Worm (Caenorhabditis elegans) whole organism, L2 larva: Measurements from ENCODE around the gene F13H8.6.

Experiments
- aly-2 ChIP-seq: fragments of 150-350 bp; optimal IDR thresholded peaks from 2 replicates; lab custom pipeline; 2014; ENCODE audit warnings: missing biosample characterization, missing genetic modification characterization
- ama-1 ChIP-seq: fragments of 150-350 bp; optimal IDR thresholded peaks from 2 replicates; lab custom pipeline; 2018; ENCODE audit warnings: inconsistent platforms
- ceh-82 ChIP-seq: fragments of 150-350 bp; optimal IDR thresholded peaks from 2 replicates; lab custom pipeline; 2014; ENCODE audit warnings: missing biosample characterization, missing genetic modification characterization
- elt-3 ChIP-seq: sonication (generic microtip); optimal IDR thresholded peaks from 2 replicates; lab custom pipeline; 2017; ENCODE audit warnings: missing biosample characterization, missing genetic modification characterization
- lin-13 ChIP-seq: fragments of 150-350 bp; optimal IDR thresholded peaks from 2 replicates; lab custom pipeline; 2014; ENCODE audit warnings: missing biosample characterization, missing genetic modification reagents, missing genetic modification characterization
- lin-39 ChIP-seq: fragments of 150-350 bp; optimal IDR thresholded peaks from 2 replicates; lab custom pipeline; 2014; ENCODE audit warnings: missing biosample characterization, missing genetic modification reagents, missing genetic modification characterization
- mbf-1 ChIP-seq: sonication (generic microtip); optimal IDR thresholded peaks from 2 replicates; lab custom pipeline; 2017; ENCODE audit warnings: missing biosample characterization, missing genetic modification characterization
- mdl-1 ChIP-seq, 2 experiments: fragments of 150-350 bp in 1 of 2; sonication (generic microtip) in 1 of 2; optimal IDR thresholded peaks; 2 replicates each; lab custom pipeline; 2017; ENCODE audit warnings: missing biosample characterization in 2 of 2, missing genetic modification characterization in 2 of 2
- unc-62 ChIP-seq: fragments of 150-350 bp; optimal IDR thresholded peaks from 2 replicates; lab custom pipeline; 2014; ENCODE audit warnings: missing biosample characterization, missing genetic modification reagents, missing genetic modification characterization

ce11 chrII:6260684-6261083 lies 26.1 kb downstream of the F13H8.6 start, which contains the start of gene nmgp-1:
- no peak for TF ChIP-seq ceh-82 (tag; lab: Kevin White, UChicago)
- no peak for TF ChIP-seq lin-13 (GFP tag; lab: Kevin White, UChicago)
- TF ChIP-seq aly-2 (tag; lab: Kevin White, UChicago), result no peak
- no peak for TF ChIP-seq ama-1
- no peak for TF ChIP-seq unc-62 (GFP tag; lab: Kevin White, UChicago)
- TF ChIP-seq mbf-1 (tag; lab: Kevin White, UChicago), result no peak
- TF ChIP-seq mdl-1 (tag; optimal IDR thresholded peaks at IDR 0.05; lab: Kevin White, UChicago), result no peak
- no peak for TF ChIP-seq elt-3 (tag; lab: Kevin White, UChicago)
- no peak for TF ChIP-seq lin-39 (tag; lab: Kevin White, UChicago)
